Worm (Caenorhabditis elegans) whole organism, L1 larva: Measurements from ENCODE around the gene srw-66.

Experiments
- C16A3.4 ChIP-seq: fragments of 150-350 bp; optimal IDR thresholded peaks from 2 replicates; lab custom pipeline; 2014; ENCODE audit warnings: missing biosample characterization, missing genetic modification characterization
- C34B4.2 ChIP-seq: sonication (generic microtip); optimal IDR thresholded peaks from 2 replicates; lab custom pipeline; 2017; ENCODE audit warnings: mild to moderate bottlenecking, missing genetic modification characterization, missing compliant biosample characterization
- F16B12.6 ChIP-seq: fragments of 150-350 bp; optimal IDR thresholded peaks from 2 replicates; lab custom pipeline; 2014; ENCODE audit warnings: missing biosample characterization, missing genetic modification characterization
- Y116A8C.19 ChIP-seq: sonication (generic microtip); optimal IDR thresholded peaks from 2 replicates; lab custom pipeline; 2016; ENCODE audit warnings: missing compliant biosample characterization, missing genetic modification characterization, borderline replicate concordance
- alr-1 ChIP-seq: fragments of 200-800 bp; sonication (Bioruptor generic); optimal IDR thresholded peaks from 2 replicates; lab custom pipeline; 2018; ENCODE audit warnings: borderline replicate concordance, mild to moderate bottlenecking, missing genetic modification characterization, missing compliant biosample characterization
- aly-2 ChIP-seq: fragments of 150-350 bp; optimal IDR thresholded peaks from 2 replicates; lab custom pipeline; 2014; ENCODE audit warnings: missing biosample characterization, missing genetic modification characterization
- blmp-1 ChIP-seq: fragments of 150-350 bp; optimal IDR thresholded peaks from 2 replicates; lab custom pipeline; 2014; ENCODE audit warnings: missing biosample characterization, missing genetic modification characterization
- ceh-8 ChIP-seq: fragments of 200-800 bp; sonication (Bioruptor generic); optimal IDR thresholded peaks from 2 replicates; lab custom pipeline; 2018; ENCODE audit warnings: mild to moderate bottlenecking, missing genetic modification characterization, moderate library complexity, missing compliant biosample characterization
- ceh-88 ChIP-seq: fragments of 200-800 bp; sonication (Bioruptor generic); IDR thresholded peaks from 2 replicates; pipeline ENCODE4 v1.3.6; 2022; ENCODE audit warnings: missing genetic modification characterization, missing compliant biosample characterization
- ceh-90 ChIP-seq: sonication (generic microtip); optimal IDR thresholded peaks from 2 replicates; lab custom pipeline; 2016; ENCODE audit warnings: missing genetic modification characterization, missing compliant biosample characterization
- dpl-1 ChIP-seq, 3 experiments: fragments of 150-350 bp in 2 of 3; sonication (generic microtip) in 1 of 3; optimal IDR thresholded peaks; 2 replicates each; lab custom pipeline; 2014 to 2017; ENCODE audit warnings: missing biosample characterization in 3 of 3, missing genetic modification characterization in 3 of 3, missing genetic modification reagents in 3 of 3
- efl-1 ChIP-seq, 4 experiments: fragments of 150-350 bp; optimal IDR thresholded peaks in 3 of 4; peaks in 1 of 4; 1 replicate in 1 of 4; 2 replicates in 3 of 4; lab custom pipeline; 2014; ENCODE audit warnings: missing biosample characterization in 2 of 4, missing genetic modification characterization in 2 of 4, missing genetic modification reagents in 2 of 4
- efl-3 ChIP-seq: fragments of 200-800 bp; sonication (Bioruptor generic); optimal IDR thresholded peaks from 2 replicates; lab custom pipeline; 2018; ENCODE audit warnings: mild to moderate bottlenecking, missing genetic modification characterization, missing compliant biosample characterization
- egl-13 ChIP-seq: sonication (generic microtip); optimal IDR thresholded peaks from 2 replicates; lab custom pipeline; 2016; ENCODE audit warnings: missing genotype, missing genetic modification reagents, missing genetic modification characterization, missing compliant biosample characterization
- elt-2 ChIP-seq: sonication (generic microtip); optimal IDR thresholded peaks from 2 replicates; lab custom pipeline; 2016; ENCODE audit warnings: missing genetic modification characterization, mild to moderate bottlenecking, inconsistent platforms, missing compliant biosample characterization, missing genetic modification reagents
- ets-5 ChIP-seq: fragments of 200-800 bp; sonication (Bioruptor generic); IDR thresholded peaks from 2 replicates; pipeline ENCODE4 v1.3.6; 2022; ENCODE audit warnings: missing genetic modification characterization, missing compliant biosample characterization
- fkh-4 ChIP-seq: sonication (generic microtip); optimal IDR thresholded peaks from 2 replicates; lab custom pipeline; 2016; ENCODE audit warnings: missing compliant biosample characterization, missing genetic modification characterization, borderline replicate concordance
- grh-1 ChIP-seq: fragments of 200-800 bp; sonication (Bioruptor generic); IDR thresholded peaks from 2 replicates; pipeline ENCODE4 v1.3.6; 2022; ENCODE audit warnings: missing genetic modification reagents, missing genetic modification characterization, missing compliant biosample characterization
- hlh-17 ChIP-seq: fragments of 200-800 bp; sonication (Bioruptor generic); optimal IDR thresholded peaks from 2 replicates; lab custom pipeline; 2018; ENCODE audit warnings: missing genetic modification characterization, mild to moderate bottlenecking, missing compliant biosample characterization, moderate library complexity, borderline replicate concordance
- irx-1 ChIP-seq: sonication (generic microtip); optimal IDR thresholded peaks from 2 replicates; lab custom pipeline; 2016; ENCODE audit warnings: missing genetic modification characterization, missing compliant biosample characterization
- isw-1 ChIP-seq: fragments of 200-800 bp; sonication (Bioruptor generic); IDR thresholded peaks from 2 replicates; pipeline ENCODE4 v1.3.6; 2022; ENCODE audit warnings: missing genetic modification characterization, missing compliant biosample characterization
- jun-1 ChIP-seq: fragments of 150-350 bp; optimal IDR thresholded peaks from 2 replicates; lab custom pipeline; 2014; ENCODE audit warnings: missing biosample characterization, missing genetic modification reagents, missing genetic modification characterization
- lin-13 ChIP-seq: fragments of 150-350 bp; optimal IDR thresholded peaks from 2 replicates; lab custom pipeline; 2014; ENCODE audit warnings: missing biosample characterization, missing genetic modification reagents, missing genetic modification characterization
- lin-15B ChIP-seq: fragments of 150-350 bp; sonication (generic microtip); optimal IDR thresholded peaks from 3 replicates; lab custom pipeline; 2014; ENCODE audit warnings: missing biosample characterization, missing genetic modification characterization
- lin-35 ChIP-seq, 2 experiments: fragments of 150-350 bp; optimal IDR thresholded peaks; 2 replicates each; lab custom pipeline; 2014; ENCODE audit warnings: missing biosample characterization in 2 of 2, missing genetic modification characterization in 2 of 2, missing genetic modification reagents in 2 of 2
- lin-39 ChIP-seq: fragments of 150-350 bp; optimal IDR thresholded peaks from 2 replicates; lab custom pipeline; 2014; ENCODE audit warnings: missing biosample characterization, missing genetic modification reagents, missing genetic modification characterization
- lir-3 ChIP-seq: sonication (generic microtip); optimal IDR thresholded peaks from 2 replicates; lab custom pipeline; 2016; ENCODE audit warnings: mild to moderate bottlenecking, missing genetic modification characterization, moderate library complexity, missing compliant biosample characterization; ENCODE audit not compliant: poor library complexity
- lsy-2 ChIP-seq, 2 experiments: fragments of 150-350 bp; optimal IDR thresholded peaks; 2 replicates each; lab custom pipeline; 2014; ENCODE audit warnings: missing biosample characterization in 2 of 2, missing genetic modification characterization in 2 of 2
- mab-9 ChIP-seq: fragments of 200-800 bp; sonication (Bioruptor generic); IDR thresholded peaks from 2 replicates; pipeline ENCODE4 v1.3.6; 2022; ENCODE audit warnings: missing genetic modification reagents, missing genetic modification characterization, missing compliant biosample characterization
- mef-2 ChIP-seq: fragments of 150-350 bp; optimal IDR thresholded peaks from 2 replicates; lab custom pipeline; 2014; ENCODE audit warnings: missing biosample characterization, missing genetic modification characterization
- mep-1 ChIP-seq: fragments of 150-350 bp; optimal IDR thresholded peaks from 2 replicates; lab custom pipeline; 2014; ENCODE audit warnings: missing biosample characterization, missing genetic modification characterization
- nhr-11 ChIP-seq: fragments of 150-350 bp; optimal IDR thresholded peaks from 2 replicates; lab custom pipeline; 2014; ENCODE audit warnings: missing biosample characterization, missing genetic modification characterization
- nhr-19 ChIP-seq: fragments of 200-800 bp; sonication (Bioruptor generic); conservative IDR thresholded peaks from 2 replicates; pipeline ENCODE4 v1.3.6; 2022; ENCODE audit warnings: missing genetic modification characterization, missing compliant biosample characterization
- nhr-237 ChIP-seq: fragments of 150-350 bp; optimal IDR thresholded peaks from 2 replicates; lab custom pipeline; 2014; ENCODE audit warnings: missing biosample characterization, missing genetic modification characterization
- nhr-28 ChIP-seq: fragments of 150-350 bp; optimal IDR thresholded peaks from 2 replicates; lab custom pipeline; 2014; ENCODE audit warnings: missing biosample characterization, missing genetic modification characterization
- nhr-47 ChIP-seq: sonication (generic microtip); optimal IDR thresholded peaks from 2 replicates; lab custom pipeline; 2016; ENCODE audit warnings: mild to moderate bottlenecking, missing genetic modification characterization, moderate library complexity, missing compliant biosample characterization
- nhr-71 ChIP-seq: sonication (generic microtip); optimal IDR thresholded peaks from 2 replicates; lab custom pipeline; 2016; ENCODE audit warnings: mild to moderate bottlenecking, missing genetic modification characterization, moderate library complexity, missing compliant biosample characterization
- nhr-76 ChIP-seq: sonication (generic microtip); optimal IDR thresholded peaks from 2 replicates; lab custom pipeline; 2017; ENCODE audit warnings: missing biosample characterization, missing genetic modification characterization
- nhr-85 ChIP-seq: sonication (generic microtip); peaks from one replicate; lab custom pipeline; 2016; ENCODE audit warnings: missing genetic modification characterization, inconsistent platforms, missing compliant biosample characterization
- pag-3 ChIP-seq: sonication (generic microtip); optimal IDR thresholded peaks from 2 replicates; lab custom pipeline; 2017; ENCODE audit warnings: missing genetic modification characterization, mild to moderate bottlenecking, missing compliant biosample characterization, antibody characterized with exemption, borderline replicate concordance; ENCODE audit not compliant: insufficient read depth
- pax-3 ChIP-seq: fragments of 200-800 bp; sonication (Bioruptor generic); optimal IDR thresholded peaks from 2 replicates; lab custom pipeline; 2018; ENCODE audit warnings: mild to moderate bottlenecking, missing genetic modification characterization, moderate library complexity, missing compliant biosample characterization
- pqm-1 ChIP-seq: sonication (generic microtip); optimal IDR thresholded peaks from 3 replicates; lab custom pipeline; 2017; ENCODE audit warnings: missing biosample characterization, missing genetic modification characterization
- skn-1 ChIP-seq: fragments of 150-350 bp; optimal IDR thresholded peaks from 2 replicates; lab custom pipeline; 2014; ENCODE audit warnings: missing biosample characterization, missing genetic modification characterization
- snu-23 ChIP-seq: sonication (generic microtip); optimal IDR thresholded peaks from 2 replicates; lab custom pipeline; 2016; ENCODE audit warnings: missing genetic modification characterization, missing compliant biosample characterization
- sox-4 ChIP-seq: sonication (generic microtip); optimal IDR thresholded peaks from 2 replicates; lab custom pipeline; 2016; ENCODE audit warnings: missing genetic modification characterization, missing compliant biosample characterization
- sptf-1 ChIP-seq: fragments of 150-350 bp; optimal IDR thresholded peaks from 2 replicates; lab custom pipeline; 2014; ENCODE audit warnings: missing biosample characterization, missing genetic modification characterization
- swsn-7 ChIP-seq: sonication (generic microtip); optimal IDR thresholded peaks from 2 replicates; lab custom pipeline; 2016; ENCODE audit warnings: missing genetic modification characterization, missing compliant biosample characterization
- tlp-1 ChIP-seq: fragments of 150-350 bp; optimal IDR thresholded peaks from 2 replicates; lab custom pipeline; 2014; ENCODE audit warnings: missing biosample characterization, missing genetic modification characterization
- unc-86 ChIP-seq: sonication (generic microtip); optimal IDR thresholded peaks from 2 replicates; lab custom pipeline; 2016; ENCODE audit warnings: missing genetic modification characterization, missing compliant biosample characterization
- vab-15 ChIP-seq: sonication (generic microtip); optimal IDR thresholded peaks from 2 replicates; lab custom pipeline; 2017; ENCODE audit warnings: missing genotype, mild to moderate bottlenecking, missing genetic modification characterization, missing compliant biosample characterization
- xbp-1 ChIP-seq: sonication (generic microtip); optimal IDR thresholded peaks from 2 replicates; lab custom pipeline; 2016; ENCODE audit warnings: missing genetic modification characterization, missing compliant biosample characterization
- ztf-11 ChIP-seq, 2 experiments: sonication (generic microtip); optimal IDR thresholded peaks; 2 replicates each; lab custom pipeline; 2016 to 2017; ENCODE audit warnings: missing genetic modification characterization in 2 of 2, missing biosample characterization in 1 of 2, missing compliant biosample characterization in 1 of 2

Gene srw-66

DNA sequence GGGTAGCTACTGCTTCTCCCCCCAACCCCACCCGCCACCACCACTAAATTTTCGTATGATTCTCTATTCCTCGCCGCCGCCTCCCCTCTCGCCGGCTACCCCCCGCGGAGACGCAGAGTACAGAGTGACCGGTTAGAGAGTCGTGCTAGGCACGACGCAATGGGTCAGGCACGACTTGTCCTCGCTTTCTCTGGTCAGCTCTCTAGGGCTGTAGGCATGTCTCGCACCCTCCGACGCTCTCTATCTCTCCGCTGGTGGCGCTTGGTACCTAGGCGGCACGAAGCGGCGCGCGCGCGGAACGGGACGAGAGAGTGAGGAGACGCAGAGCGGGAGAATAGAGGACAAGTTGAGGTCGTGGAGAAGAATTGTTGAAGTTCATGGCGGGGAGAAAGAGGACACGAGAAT, 24.9 kb downstream of the srw-66 start (continued):
- TF ChIP-seq dpl-1 (GFP tag; optimal IDR thresholded peaks at IDR 0.05; lab: Kevin White, UChicago) = peak in 2 of 3 experiments; percentile 10 to 13
- peak; percentile 82 for TF ChIP-seq nhr-47
- peak; percentile 56 to 78 for TF ChIP-seq efl-1 (optimal IDR thresholded peaks at IDR 0.05; lab: Kevin White, UChicago)
- peak in 1 of 2 experiments; percentile 28 for TF ChIP-seq efl-1 (GFP tag; optimal IDR thresholded peaks at IDR 0.05 in 1 of 2; lab: Kevin White, UChicago)
- peak; percentile 73 for TF ChIP-seq snu-23 (GFP tag; lab: Kevin White, UChicago)
- peak; percentile 85 for TF ChIP-seq blmp-1 (tag; lab: Kevin White, UChicago)
- no peak for TF ChIP-seq vab-15 (tag; lab: Kevin White, UChicago)
- no peak for TF ChIP-seq ceh-90
- peak; percentile 77 for TF ChIP-seq grh-1
- no peak for TF ChIP-seq fkh-4 (tag; lab: Kevin White, UChicago)
- no peak for TF ChIP-seq ceh-88 (GFP tag; lab: Robert Waterston, UW)
- no peak for TF ChIP-seq nhr-11
- peak; percentile 79 for TF ChIP-seq elt-2 (tag; lab: Kevin White, UChicago)
- TF ChIP-seq ztf-11 (tag; optimal IDR thresholded peaks at IDR 0.05; lab: Kevin White, UChicago) = peak in 1 of 2 experiments; percentile 57
- TF ChIP-seq nhr-71 (tag; lab: Kevin White, UChicago) = peak; percentile 84
- TF ChIP-seq irx-1 (tag; lab: Kevin White, UChicago) = peak; percentile 26
- TF ChIP-seq efl-3 (GFP tag; lab: Kevin White, UChicago) = no peak
- TF ChIP-seq lin-39 (tag; lab: Kevin White, UChicago) = no peak
- peak; percentile 54 to 55 for TF ChIP-seq lin-35 (GFP tag; optimal IDR thresholded peaks at IDR 0.05; lab: Kevin White, UChicago)
- TF ChIP-seq ceh-8 (GFP tag; lab: Kevin White, UChicago) = peak; percentile 38
- TF ChIP-seq aly-2 = no peak
- no peak for TF ChIP-seq lin-13 (GFP tag; lab: Kevin White, UChicago)
- peak; percentile 41 for TF ChIP-seq xbp-1
- no peak for TF ChIP-seq sptf-1 (tag; lab: Kevin White, UChicago)
- no peak for TF ChIP-seq ets-5
- peak; percentile 44 for TF ChIP-seq isw-1 (GFP tag; lab: Robert Waterston, UW)
- no peak for TF ChIP-seq alr-1 (tag; lab: Kevin White, UChicago)
- no peak for TF ChIP-seq nhr-76 (tag; lab: Kevin White, UChicago)
- TF ChIP-seq pqm-1 (tag; lab: Kevin White, UChicago) = no peak
- no peak for TF ChIP-seq mab-9 (GFP tag; lab: Robert Waterston, UW)
- TF ChIP-seq Y116A8C.19 (tag; lab: Kevin White, UChicago) = no peak
- TF ChIP-seq mef-2 (tag; lab: Kevin White, UChicago) = no peak
- no peak for TF ChIP-seq nhr-237
- TF ChIP-seq skn-1 (tag; lab: Kevin White, UChicago) = peak; percentile 55
- TF ChIP-seq F16B12.6 (tag; lab: Kevin White, UChicago) = no peak
- TF ChIP-seq mep-1 (tag; lab: Kevin White, UChicago) = peak; percentile 57
- peak; percentile 70 for TF ChIP-seq unc-86
- no peak for TF ChIP-seq pag-3
- peak; percentile 29 for TF ChIP-seq sox-4 (tag; lab: Kevin White, UChicago)
- no peak for TF ChIP-seq nhr-28 (tag; lab: Kevin White, UChicago)
- TF ChIP-seq nhr-19 (GFP tag; lab: Robert Waterston, UW) = peak; percentile 59
- peak; percentile 83 for TF ChIP-seq jun-1 (tag; lab: Kevin White, UChicago)
- TF ChIP-seq tlp-1 (tag; lab: Kevin White, UChicago) = no peak
- TF ChIP-seq C34B4.2 (tag; lab: Kevin White, UChicago) = no peak
- TF ChIP-seq nhr-85 (tag; lab: Kevin White, UChicago) = peak; percentile 94
- TF ChIP-seq swsn-7 (tag; lab: Kevin White, UChicago) = peak; percentile 69
- no peak for TF ChIP-seq C16A3.4
- no peak for TF ChIP-seq lir-3 (tag; lab: Kevin White, UChicago)
- no peak for TF ChIP-seq hlh-17 (GFP tag; lab: Kevin White, UChicago)
- peak; percentile 58 to 59 for TF ChIP-seq lsy-2 (tag; optimal IDR thresholded peaks at IDR 0.05; lab: Kevin White, UChicago)
- peak; percentile 45 for TF ChIP-seq egl-13 (tag; lab: Kevin White, UChicago)
- no peak for TF ChIP-seq lin-15B (tag; lab: Kevin White, UChicago)
- TF ChIP-seq pax-3 = peak; percentile 50
